Fruit fly (Drosophila melanogaster) whole organism, embryonic: Measurements from ENCODE around the gene fwe.

Experiments
- Ada2b ChIP-seq: fragments of 200-800 bp; sonication (Bioruptor generic); IDR thresholded peaks from 2 replicates; pipeline ENCODE4 v1.3.6; 2022; ENCODE audit warnings: missing biosample characterization, missing genetic modification characterization
- CG12155 ChIP-seq: fragments of 200-800 bp; sonication (Bioruptor generic); optimal IDR thresholded peaks from 3 replicates; lab custom pipeline; 2016; ENCODE audit warnings: missing biosample characterization, missing genetic modification characterization
- CG12744 ChIP-seq: fragments of 200-800 bp; sonication (Bioruptor generic); optimal IDR thresholded peaks from 2 replicates; lab custom pipeline; 2016; ENCODE audit warnings: missing biosample characterization, missing genetic modification characterization
- CG12769 ChIP-seq: fragments of 200-800 bp; sonication (Bioruptor generic); optimal IDR thresholded peaks from 2 replicates; lab custom pipeline; 2019; ENCODE audit warnings: missing biosample characterization, mild to moderate bottlenecking, missing genetic modification characterization, moderate library complexity
- CG14050 ChIP-seq: fragments of 200-800 bp; sonication (Bioruptor generic); IDR thresholded peaks from 3 replicates; pipeline ENCODE4 v1.3.6; 2022; ENCODE audit warnings: missing biosample characterization, missing genetic modification characterization
- CG14860 ChIP-seq: fragments of 200-800 bp; sonication (Bioruptor generic); IDR thresholded peaks from 3 replicates; pipeline ENCODE4 v1.3.6; 2022; ENCODE audit warnings: missing biosample characterization, missing genetic modification characterization; ENCODE audit not compliant: partially characterized antibody
- CG15479 ChIP-seq: fragments of 200-800 bp; sonication (Bioruptor generic); optimal IDR thresholded peaks from 3 replicates; lab custom pipeline; 2019; ENCODE audit warnings: missing biosample characterization, mild to moderate bottlenecking, missing genetic modification characterization, moderate library complexity
- CG2116 ChIP-seq: fragments of 200-800 bp; sonication (Bioruptor generic); optimal IDR thresholded peaks from 3 replicates; lab custom pipeline; 2018; ENCODE audit warnings: missing biosample characterization, mild to moderate bottlenecking, missing genetic modification characterization
- CG2712 ChIP-seq: fragments of 200-800 bp; optimal IDR thresholded peaks from 3 replicates; lab custom pipeline; 2019; ENCODE audit warnings: missing biosample characterization, mild to moderate bottlenecking, missing genetic modification characterization, moderate library complexity
- CG2889 ChIP-seq: fragments of 200-800 bp; sonication (Bioruptor generic); IDR thresholded peaks from 3 replicates; pipeline ENCODE4 v1.3.6; 2022; ENCODE audit warnings: missing biosample characterization, missing genetic modification characterization
- CG31365 ChIP-seq: fragments of 200-800 bp; sonication (Bioruptor generic); optimal IDR thresholded peaks from 2 replicates; lab custom pipeline; 2018; ENCODE audit warnings: missing biosample characterization, mild to moderate bottlenecking, missing genetic modification characterization
- CG3163 ChIP-seq: fragments of 200-800 bp; sonication (Bioruptor generic); optimal IDR thresholded peaks from 3 replicates; lab custom pipeline; 2016; ENCODE audit warnings: missing biosample characterization, missing genetic modification characterization
- CG3838 ChIP-seq: fragments of 200-800 bp; sonication (Bioruptor generic); optimal IDR thresholded peaks from 3 replicates; lab custom pipeline; 2016; ENCODE audit warnings: missing biosample characterization, missing genetic modification characterization
- CG5953 ChIP-seq: fragments of 200-800 bp; sonication (Bioruptor generic); IDR thresholded peaks from 2 replicates; pipeline ENCODE4 v1.3.6; 2022; ENCODE audit warnings: missing biosample characterization, missing genetic modification characterization
- CG7271 ChIP-seq: fragments of 200-800 bp; sonication (Bioruptor generic); optimal IDR thresholded peaks from 2 replicates; lab custom pipeline; 2018; ENCODE audit warnings: missing biosample characterization, mild to moderate bottlenecking, missing genetic modification characterization, moderate library complexity
- CG7987 ChIP-seq: fragments of 200-800 bp; sonication (Bioruptor generic); optimal IDR thresholded peaks from 2 replicates; lab custom pipeline; 2018; ENCODE audit warnings: missing biosample characterization, mild to moderate bottlenecking, missing genetic modification characterization, moderate library complexity
- CG9817 ChIP-seq: fragments of 200-800 bp; sonication (Bioruptor generic); optimal IDR thresholded peaks from 2 replicates; lab custom pipeline; 2018; ENCODE audit warnings: missing biosample characterization, mild to moderate bottlenecking, missing genetic modification characterization, moderate library complexity
- CG9932 ChIP-seq: fragments of 200-800 bp; sonication (Bioruptor generic); IDR thresholded peaks from 2 replicates; pipeline ENCODE4 v1.3.6; 2022; ENCODE audit warnings: missing biosample characterization, missing genetic modification characterization
- Chrac-16 ChIP-seq: fragments of 200-800 bp; sonication (Bioruptor generic); optimal IDR thresholded peaks from 3 replicates; lab custom pipeline; 2016; ENCODE audit warnings: missing biosample characterization, missing genetic modification characterization
- CoRest ChIP-seq: fragments of 200-800 bp; sonication (Bioruptor generic); optimal IDR thresholded peaks from 3 replicates; lab custom pipeline; 2018; ENCODE audit warnings: missing biosample characterization, mild to moderate bottlenecking, missing genetic modification characterization, moderate library complexity
- D ChIP-seq, 2 experiments: fragments of 200-800 bp in 1 of 2; fragments of >200 bp in 1 of 2; sonication (Bioruptor generic) in 1 of 2; optimal IDR thresholded peaks; 2 replicates in 1 of 2; 3 replicates in 1 of 2; lab custom pipeline; 2017; ENCODE audit warnings: mild to moderate bottlenecking in 1 of 2, missing biosample characterization in 1 of 2, missing genetic modification characterization in 1 of 2, missing genetic modification reagents in 1 of 2
- Dfd ChIP-seq, 2 experiments: fragments of >200 bp; optimal IDR thresholded peaks; 2 replicates each; lab custom pipeline; 2017; ENCODE audit warnings: missing biosample characterization in 2 of 2, missing genetic modification characterization in 2 of 2
- Dp ChIP-seq: fragments of 200-800 bp; sonication (Bioruptor generic); optimal IDR thresholded peaks from 2 replicates; lab custom pipeline; 2018; ENCODE audit warnings: missing biosample characterization, mild to moderate bottlenecking, missing genetic modification characterization, moderate library complexity
- Elba2 ChIP-seq: fragments of 200-800 bp; sonication (Bioruptor generic); optimal IDR thresholded peaks from 3 replicates; lab custom pipeline; 2016; ENCODE audit warnings: missing biosample characterization, missing genetic modification characterization
- Hey ChIP-seq: fragments of 200-800 bp; sonication (Bioruptor generic); optimal IDR thresholded peaks from 3 replicates; lab custom pipeline; 2018; ENCODE audit warnings: missing biosample characterization, mild to moderate bottlenecking, missing genetic modification characterization
- HmgZ ChIP-seq: fragments of 200-800 bp; sonication (Bioruptor generic); optimal IDR thresholded peaks from 2 replicates; lab custom pipeline; 2018; ENCODE audit warnings: missing biosample characterization, mild to moderate bottlenecking, missing genetic modification characterization
- Kr ChIP-seq: fragments of 200-800 bp; sonication (Bioruptor generic); optimal IDR thresholded peaks from 2 replicates; lab custom pipeline; 2017; ENCODE audit warnings: missing biosample characterization, mild to moderate bottlenecking, missing genetic modification characterization
- Rfx ChIP-seq: fragments of 200-800 bp; sonication (Bioruptor generic); IDR thresholded peaks from 2 replicates; pipeline ENCODE4 v1.3.6; 2022; ENCODE audit warnings: missing biosample characterization, missing genetic modification characterization
- ac ChIP-seq: fragments of 200-800 bp; sonication (Bioruptor generic); optimal IDR thresholded peaks from 3 replicates; lab custom pipeline; 2017; ENCODE audit warnings: missing biosample characterization, mild to moderate bottlenecking, missing genetic modification characterization
- cad ChIP-seq: fragments of >200 bp; optimal IDR thresholded peaks from 2 replicates; lab custom pipeline; 2017; ENCODE audit warnings: missing biosample characterization, missing genetic modification characterization
- chn ChIP-seq: fragments of 200-800 bp; sonication (Bioruptor generic); optimal IDR thresholded peaks from 2 replicates; lab custom pipeline; 2016; ENCODE audit warnings: missing biosample characterization, missing genetic modification characterization
- emc ChIP-seq: fragments of 200-800 bp; sonication (Bioruptor generic); optimal IDR thresholded peaks from 2 replicates; lab custom pipeline; 2016; ENCODE audit warnings: missing biosample characterization, missing genetic modification characterization
- eyg ChIP-seq: fragments of 200-800 bp; sonication (Bioruptor generic); optimal IDR thresholded peaks from 3 replicates; lab custom pipeline; 2016; ENCODE audit warnings: missing biosample characterization, missing genetic modification characterization
- grau ChIP-seq: fragments of 200-800 bp; optimal IDR thresholded peaks from 3 replicates; lab custom pipeline; 2019; ENCODE audit warnings: missing biosample characterization, mild to moderate bottlenecking, missing genetic modification characterization, moderate library complexity
- gt ChIP-seq: fragments of 200-800 bp; sonication (Bioruptor generic); IDR thresholded peaks from 2 replicates; pipeline ENCODE4 v1.3.6; 2022; ENCODE audit warnings: missing biosample characterization, missing genetic modification characterization
- lab ChIP-seq: fragments of 200-800 bp; sonication (Bioruptor generic); optimal IDR thresholded peaks from 3 replicates; lab custom pipeline; 2017; ENCODE audit warnings: missing biosample characterization, missing genetic modification characterization, mild to moderate bottlenecking, moderate library complexity, missing genetic modification reagents
- odd ChIP-seq: fragments of 200-800 bp; sonication (Bioruptor generic); optimal IDR thresholded peaks from 2 replicates; lab custom pipeline; 2017; ENCODE audit warnings: missing biosample characterization, mild to moderate bottlenecking, missing genetic modification characterization
- pan ChIP-seq, 4 experiments: fragments of >200 bp in 3 of 4; fragments of 200-800 bp in 1 of 4; sonication (Bioruptor generic) in 1 of 4; optimal IDR thresholded peaks in 3 of 4; IDR thresholded peaks in 1 of 4; 2 replicates each; pipeline versions ENCODE4 v1.3.6 to Lab custom; 2017 to 2022; ENCODE audit warnings: missing biosample characterization in 2 of 4, missing genetic modification characterization in 2 of 4, mixed read lengths in 1 of 4
- peb ChIP-seq: fragments of 200-800 bp; sonication (Bioruptor generic); IDR thresholded peaks from 2 replicates; pipeline ENCODE4 v1.3.6; 2022; ENCODE audit warnings: missing biosample characterization, missing genetic modification characterization
- prd ChIP-seq, 3 experiments: fragments of >200 bp in 2 of 3; fragments of 200-800 bp in 1 of 3; sonication (Bioruptor generic) in 1 of 3; optimal IDR thresholded peaks in 2 of 3; IDR thresholded peaks in 1 of 3; 2 replicates in 2 of 3; 3 replicates in 1 of 3; pipeline versions ENCODE4 v1.3.6 to Lab custom; 2017 to 2022; ENCODE audit warnings: missing biosample characterization in 1 of 3, missing genetic modification characterization in 1 of 3
- pzg ChIP-seq: fragments of 200-800 bp; sonication (Bioruptor generic); optimal IDR thresholded peaks from 3 replicates; lab custom pipeline; 2018; ENCODE audit warnings: missing biosample characterization, mild to moderate bottlenecking, missing genetic modification characterization, moderate library complexity
- ranshi ChIP-seq: fragments of 200-800 bp; sonication (Bioruptor generic); IDR thresholded peaks from 2 replicates; pipeline ENCODE4 v1.3.6; 2022; ENCODE audit warnings: missing biosample characterization, missing genetic modification characterization
- sens-2 ChIP-seq: fragments of 200-800 bp; sonication (Bioruptor generic); IDR thresholded peaks from 2 replicates; pipeline ENCODE4 v1.3.6; 2022; ENCODE audit warnings: missing biosample characterization, missing genetic modification characterization
- tll ChIP-seq, 2 experiments: fragments of 200-800 bp in 1 of 2; fragments of >200 bp in 1 of 2; sonication (Bioruptor generic) in 1 of 2; optimal IDR thresholded peaks; 2 replicates each; lab custom pipeline; 2017 to 2019; ENCODE audit warnings: missing biosample characterization in 2 of 2, missing genetic modification characterization in 2 of 2, mild to moderate bottlenecking in 1 of 2, moderate library complexity in 1 of 2
- tup ChIP-seq: fragments of 200-800 bp; sonication (Bioruptor generic); optimal IDR thresholded peaks from 2 replicates; lab custom pipeline; 2016; ENCODE audit warnings: missing biosample characterization, mild to moderate bottlenecking, missing genetic modification characterization, moderate library complexity
- twi ChIP-seq: fragments of 200-800 bp; optimal IDR thresholded peaks from 2 replicates; lab custom pipeline; 2019; ENCODE audit warnings: missing biosample characterization, mild to moderate bottlenecking, missing genetic modification characterization, moderate library complexity
- usp ChIP-seq: fragments of >200 bp; optimal IDR thresholded peaks from 2 replicates; lab custom pipeline; 2017; ENCODE audit warnings: missing biosample characterization, missing genetic modification characterization
- z ChIP-seq: fragments of 200-800 bp; sonication (Bioruptor generic); IDR thresholded peaks from 3 replicates; pipeline ENCODE4 v1.3.6; 2022; ENCODE audit warnings: missing biosample characterization, missing genetic modification characterization
- zen ChIP-seq: fragments of 200-800 bp; sonication (Bioruptor generic); optimal IDR thresholded peaks from 3 replicates; lab custom pipeline; 2018; ENCODE audit warnings: missing biosample characterization, mild to moderate bottlenecking, missing genetic modification characterization, moderate library complexity

fwe gene

dm6 chr3L:15802117-15802516, 14.1 kb downstream of the fwe start:
- TF ChIP-seq CG12155 (no peak), ac (peak; percentile 80), Dp (no peak), CG2889 (GFP tag; lab: Robert Waterston, UW) (0 out of 3 replicates have a peak, but pooled peaks have one; percentile 15), Kr (peak; percentile 10), tll (GFP tag; optimal IDR thresholded peaks at IDR 0.05; lab: Kevin White, UChicago) (peak in 1 of 2 experiments; percentile 73), CG5953 (GFP tag; lab: Robert Waterston, UW) (no peak), D (optimal IDR thresholded peaks at IDR 0.05; lab: Kevin White, UChicago) (peak; percentile 94), D (GFP tag; optimal IDR thresholded peaks at IDR 0.05; lab: Kevin White, UChicago) (no peak), prd (optimal IDR thresholded peaks at IDR 0.05; lab: Kevin White, UChicago) (no peak), prd (GFP tag; IDR thresholded peaks at IDR 0.05; lab: Robert Waterston, UW) (peak; percentile 37; the same call in 1 of the 3 replicates), CG9932 (no peak), Hey (tag; lab: Kevin White, UChicago) (no peak), pan (optimal IDR thresholded peaks at IDR 0.05; lab: Kevin White, UChicago) (no peak), pan (GFP tag; optimal IDR thresholded peaks at IDR 0.05 in 1 of 2, IDR thresholded peaks at IDR 0.05 in 1 of 2) (no peak), CG12769 (tag; lab: Kevin White, UChicago) (no peak), cad (GFP tag; lab: Kevin White, UChicago) (peak; percentile 80), CG14860 (GFP tag; lab: Robert Waterston, UW) (no peak), Ada2b (GFP tag; lab: Robert Waterston, UW) (no peak), CG15479 (peak; percentile 4), Elba2 (no peak), gt (GFP tag; lab: Robert Waterston, UW) (0 out of 2 replicates have a peak, but pooled peaks have one; percentile 12), odd (GFP tag; lab: Kevin White, UChicago) (peak; percentile 19), peb (GFP tag; lab: Robert Waterston, UW) (no peak), twi (peak; percentile 62), zen (tag; lab: Kevin White, UChicago) (peak; percentile 90), CG2116 (GFP tag; lab: Kevin White, UChicago) (no peak)
- TF ChIP-seq, all 482 proteins: peak for 12

DNA sequence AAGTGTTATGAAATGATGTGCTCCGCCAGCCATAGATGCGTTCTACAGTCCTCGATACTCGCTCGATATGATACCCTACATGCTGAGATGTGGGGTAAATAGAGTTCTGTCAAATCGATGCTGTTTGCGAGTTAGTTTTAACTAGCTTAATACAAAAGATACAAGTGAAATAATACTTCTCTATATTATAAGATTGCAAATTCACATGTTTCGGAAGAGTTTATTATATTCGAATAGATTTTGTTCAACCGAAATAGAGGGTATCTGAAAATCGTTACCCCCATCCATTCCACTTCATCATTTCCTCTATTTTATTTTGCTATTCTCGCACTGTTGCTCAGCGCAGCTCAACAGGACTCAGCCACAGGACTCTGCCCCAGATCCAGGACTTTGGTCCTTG, 21.9 kb downstream of the fwe start:
- TF ChIP-seq Ada2b (GFP tag; lab: Robert Waterston, UW) (peak; percentile 32; the same call in 1 of the 2 replicates), CG2712 (tag; lab: Kevin White, UChicago) (peak; percentile 63), usp (GFP tag; lab: Kevin White, UChicago) (no peak), pzg (GFP tag; lab: Kevin White, UChicago) (no peak), grau (peak; percentile 50), Rfx (GFP tag; lab: Robert Waterston, UW) (no peak), CG9817 (tag; lab: Kevin White, UChicago) (no peak), CG14860 (GFP tag; lab: Robert Waterston, UW) (no peak), sens-2 (GFP tag; lab: Robert Waterston, UW) (peak; percentile 15; the same call in 1 of the 2 replicates), CG3163 (GFP tag; lab: Kevin White, UChicago) (no peak), ranshi (GFP tag; lab: Robert Waterston, UW) (peak; percentile 18; the same call in 1 of the 2 replicates), z (no peak), HmgZ (tag; lab: Kevin White, UChicago) (no peak), CG7987 (GFP tag; lab: Kevin White, UChicago) (no peak), odd (GFP tag; lab: Kevin White, UChicago) (no peak), CG31365 (tag; lab: Kevin White, UChicago) (no peak), eyg (GFP tag; lab: Kevin White, UChicago) (no peak), CG12744 (GFP tag; lab: Kevin White, UChicago) (no peak), emc (GFP tag; lab: Kevin White, UChicago) (no peak), CoRest (tag; lab: Kevin White, UChicago) (peak; percentile 31), tup (GFP tag; lab: Kevin White, UChicago) (peak; percentile 12), CG3838 (GFP tag; lab: Kevin White, UChicago) (no peak), CG14050 (0 out of 3 replicates have a peak, but pooled peaks have one; percentile 9), CG7271 (tag; lab: Kevin White, UChicago) (no peak), chn (GFP tag; lab: Kevin White, UChicago) (peak; percentile 14), Dfd (GFP tag; optimal IDR thresholded peaks at IDR 0.05; lab: Kevin White, UChicago) (no peak), Chrac-16 (GFP tag; lab: Kevin White, UChicago) (peak; percentile 36), lab (GFP tag; lab: Kevin White, UChicago) (peak; percentile 51)
